Fruit fly (Drosophila melanogaster) whole organism, embryonic: ENCODE results near the gene Peritrophin-15a.

ENCODE experiments used
- Adf1 ChIP-seq: fragments of 200-800 bp; sonication (Bioruptor generic); IDR thresholded peaks from 2 replicates; pipeline ENCODE4 v1.3.6; 2022; ENCODE audit warnings: missing biosample characterization, missing genetic modification characterization
- Asciz ChIP-seq: fragments of 200-800 bp; sonication (Bioruptor generic); optimal IDR thresholded peaks from 2 replicates; lab custom pipeline; 2017; ENCODE audit warnings: missing biosample characterization, mild to moderate bottlenecking, missing genetic modification characterization, missing genetic modification reagents
- CG10543 ChIP-seq: fragments of 200-800 bp; sonication (Bioruptor generic); optimal IDR thresholded peaks from 3 replicates; lab custom pipeline; 2017; ENCODE audit warnings: missing biosample characterization, mild to moderate bottlenecking, missing genetic modification characterization, moderate library complexity
- CG11560 ChIP-seq: fragments of 200-800 bp; sonication (Bioruptor generic); IDR thresholded peaks from 3 replicates; pipeline ENCODE4 v1.3.6; 2022; ENCODE audit warnings: missing biosample characterization, missing genetic modification characterization
- CG12219 ChIP-seq: fragments of 200-800 bp; sonication (Bioruptor generic); optimal IDR thresholded peaks from 3 replicates; lab custom pipeline; 2018; ENCODE audit warnings: missing biosample characterization, mild to moderate bottlenecking, missing genetic modification characterization
- CG13296 ChIP-seq: fragments of 200-800 bp; sonication (Bioruptor generic); optimal IDR thresholded peaks from 3 replicates; lab custom pipeline; 2018; ENCODE audit warnings: missing biosample characterization, mild to moderate bottlenecking, missing genetic modification characterization
- CG14050 ChIP-seq: fragments of 200-800 bp; sonication (Bioruptor generic); IDR thresholded peaks from 3 replicates; pipeline ENCODE4 v1.3.6; 2022; ENCODE audit warnings: missing biosample characterization, missing genetic modification characterization
- CG17829 ChIP-seq: fragments of 200-800 bp; optimal IDR thresholded peaks from 2 replicates; lab custom pipeline; 2019; ENCODE audit warnings: missing biosample characterization, mild to moderate bottlenecking, missing genetic modification characterization, moderate library complexity
- CG18619 ChIP-seq: fragments of 200-800 bp; sonication (Bioruptor generic); optimal IDR thresholded peaks from 3 replicates; lab custom pipeline; 2017; ENCODE audit warnings: missing biosample characterization, mild to moderate bottlenecking, missing genetic modification characterization
- CG2120 ChIP-seq: fragments of 200-800 bp; sonication (Bioruptor generic); optimal IDR thresholded peaks from 3 replicates; lab custom pipeline; 2016; ENCODE audit warnings: missing biosample characterization, missing genetic modification characterization
- CG30403 ChIP-seq: fragments of 200-800 bp; sonication (Bioruptor generic); optimal IDR thresholded peaks from 3 replicates; lab custom pipeline; 2016; ENCODE audit warnings: missing biosample characterization, missing genetic modification characterization
- CG30431 ChIP-seq: fragments of 200-800 bp; sonication (Bioruptor generic); optimal IDR thresholded peaks from 2 replicates; lab custom pipeline; 2017; ENCODE audit warnings: missing biosample characterization, missing genetic modification characterization
- CG3407 ChIP-seq: fragments of 200-800 bp; sonication (Bioruptor generic); optimal IDR thresholded peaks from 2 replicates; lab custom pipeline; 2018; ENCODE audit warnings: missing biosample characterization, mild to moderate bottlenecking, missing genetic modification characterization
- CG4424 ChIP-seq: fragments of 200-800 bp; sonication (Bioruptor generic); optimal IDR thresholded peaks from 3 replicates; lab custom pipeline; 2016; ENCODE audit warnings: missing biosample characterization, missing genetic modification characterization
- CG4730 ChIP-seq: fragments of 200-800 bp; sonication (Bioruptor generic); IDR thresholded peaks from 2 replicates; pipeline ENCODE4 v1.3.6; 2022; ENCODE audit warnings: missing biosample characterization, missing genetic modification characterization
- CG4820 ChIP-seq: fragments of 200-800 bp; sonication (Bioruptor generic); optimal IDR thresholded peaks from 3 replicates; lab custom pipeline; 2016; ENCODE audit warnings: missing biosample characterization, missing genetic modification characterization
- CG6813 ChIP-seq: fragments of 200-800 bp; sonication (Bioruptor generic); optimal IDR thresholded peaks from 2 replicates; lab custom pipeline; 2017; ENCODE audit warnings: missing biosample characterization, missing genetic modification characterization, mild to moderate bottlenecking, moderate library complexity, missing genetic modification reagents
- CG7839 ChIP-seq: fragments of 200-800 bp; sonication (Bioruptor generic); optimal IDR thresholded peaks from 3 replicates; lab custom pipeline; 2018; ENCODE audit warnings: missing biosample characterization, mild to moderate bottlenecking, missing genetic modification characterization, moderate library complexity
- CG7987 ChIP-seq: fragments of 200-800 bp; sonication (Bioruptor generic); optimal IDR thresholded peaks from 2 replicates; lab custom pipeline; 2018; ENCODE audit warnings: missing biosample characterization, mild to moderate bottlenecking, missing genetic modification characterization, moderate library complexity
- CG9932 ChIP-seq: fragments of 200-800 bp; sonication (Bioruptor generic); IDR thresholded peaks from 2 replicates; pipeline ENCODE4 v1.3.6; 2022; ENCODE audit warnings: missing biosample characterization, missing genetic modification characterization
- D ChIP-seq, 2 experiments: fragments of 200-800 bp in 1 of 2; fragments of >200 bp in 1 of 2; sonication (Bioruptor generic) in 1 of 2; optimal IDR thresholded peaks; 2 replicates in 1 of 2; 3 replicates in 1 of 2; lab custom pipeline; 2017; ENCODE audit warnings: mild to moderate bottlenecking in 1 of 2, missing biosample characterization in 1 of 2, missing genetic modification characterization in 1 of 2, missing genetic modification reagents in 1 of 2
- Dbx ChIP-seq: fragments of 200-800 bp; sonication (Bioruptor generic); IDR thresholded peaks from 3 replicates; pipeline ENCODE4 v1.3.6; 2022; ENCODE audit warnings: missing biosample characterization, missing genetic modification characterization
- Dref ChIP-seq: fragments of 200-800 bp; sonication (Bioruptor generic); IDR thresholded peaks from 2 replicates; pipeline ENCODE4 v1.3.6; 2022; ENCODE audit warnings: missing biosample characterization, missing genetic modification characterization
- Eip74EF ChIP-seq, 2 experiments: fragments of 200-800 bp in 1 of 2; fragments of >200 bp in 1 of 2; sonication (Bioruptor generic) in 1 of 2; optimal IDR thresholded peaks; 2 replicates each; lab custom pipeline; 2017 to 2019; ENCODE audit warnings: missing biosample characterization in 2 of 2, missing genetic modification characterization in 2 of 2, mild to moderate bottlenecking in 1 of 2, moderate library complexity in 1 of 2
- Fer3 ChIP-seq: fragments of 200-800 bp; sonication (Bioruptor generic); optimal IDR thresholded peaks from 2 replicates; lab custom pipeline; 2018; ENCODE audit warnings: missing biosample characterization, mild to moderate bottlenecking, missing genetic modification characterization, moderate library complexity
- H15 ChIP-seq: fragments of 200-800 bp; sonication (Bioruptor generic); IDR thresholded peaks from 3 replicates; pipeline ENCODE4 v1.3.6; 2022; ENCODE audit warnings: missing biosample characterization, missing genetic modification characterization
- Hand ChIP-seq: fragments of 200-800 bp; sonication (Bioruptor generic); optimal IDR thresholded peaks from 2 replicates; lab custom pipeline; 2017; ENCODE audit warnings: mild to moderate bottlenecking, missing biosample characterization, missing genetic modification reagents, missing genetic modification characterization
- Hey ChIP-seq: fragments of 200-800 bp; sonication (Bioruptor generic); optimal IDR thresholded peaks from 3 replicates; lab custom pipeline; 2018; ENCODE audit warnings: missing biosample characterization, mild to moderate bottlenecking, missing genetic modification characterization
- Lpt ChIP-seq: fragments of >200 bp; optimal IDR thresholded peaks from 2 replicates; lab custom pipeline; 2018; ENCODE audit warnings: missing biosample characterization, missing genetic modification characterization
- MTF-1 ChIP-seq: fragments of 200-800 bp; sonication (Bioruptor generic); optimal IDR thresholded peaks from 2 replicates; lab custom pipeline; 2018; ENCODE audit warnings: missing biosample characterization, mild to moderate bottlenecking, missing genetic modification characterization, borderline replicate concordance
- NFAT ChIP-seq: fragments of 200-800 bp; sonication (Bioruptor generic); IDR thresholded peaks from 2 replicates; pipeline ENCODE4 v1.3.6; 2022; ENCODE audit warnings: missing biosample characterization, missing genetic modification characterization
- Vsx1 ChIP-seq: fragments of 200-800 bp; sonication (Bioruptor generic); optimal IDR thresholded peaks from 2 replicates; lab custom pipeline; 2017; ENCODE audit warnings: missing biosample characterization, mild to moderate bottlenecking, missing genetic modification characterization, missing genetic modification reagents
- ac ChIP-seq: fragments of 200-800 bp; sonication (Bioruptor generic); optimal IDR thresholded peaks from 3 replicates; lab custom pipeline; 2017; ENCODE audit warnings: missing biosample characterization, mild to moderate bottlenecking, missing genetic modification characterization
- chinmo ChIP-seq: fragments of 200-800 bp; sonication (Bioruptor generic); IDR thresholded peaks from 4 replicates; pipeline ENCODE4 v1.3.6; 2022; ENCODE audit warnings: missing biosample characterization, missing genetic modification characterization; ENCODE audit not compliant: partially characterized antibody
- crc ChIP-seq: fragments of 200-800 bp; sonication (Bioruptor generic); optimal IDR thresholded peaks from 2 replicates; lab custom pipeline; 2016; ENCODE audit warnings: missing biosample characterization, missing genetic modification characterization
- crp ChIP-seq, 2 experiments: fragments of 200-800 bp; sonication (Bioruptor generic); optimal IDR thresholded peaks; 2 replicates in 1 of 2; 3 replicates in 1 of 2; lab custom pipeline; 2017; ENCODE audit warnings: missing biosample characterization in 2 of 2, missing genetic modification characterization in 2 of 2, mild to moderate bottlenecking in 1 of 2, moderate library complexity in 1 of 2
- gem ChIP-seq: fragments of 200-800 bp; sonication (Bioruptor generic); optimal IDR thresholded peaks from 2 replicates; lab custom pipeline; 2019; ENCODE audit warnings: missing biosample characterization, mild to moderate bottlenecking, missing genetic modification characterization, moderate library complexity
- grn ChIP-seq: fragments of 200-800 bp; sonication (Bioruptor generic); optimal IDR thresholded peaks from 3 replicates; lab custom pipeline; 2017; ENCODE audit warnings: missing biosample characterization, missing genetic modification characterization
- gsb-n ChIP-seq: fragments of 200-800 bp; sonication (Bioruptor generic); optimal IDR thresholded peaks from 3 replicates; lab custom pipeline; 2018; ENCODE audit warnings: missing biosample characterization, mild to moderate bottlenecking, missing genetic modification characterization
- ham ChIP-seq: fragments of 200-800 bp; sonication (Bioruptor generic); IDR thresholded peaks from 2 replicates; pipeline ENCODE4 v1.3.6; 2022; ENCODE audit warnings: missing biosample characterization, missing genetic modification characterization
- her ChIP-seq: fragments of 200-800 bp; sonication (Bioruptor generic); optimal IDR thresholded peaks from 2 replicates; lab custom pipeline; 2016; ENCODE audit warnings: missing biosample characterization, missing genetic modification characterization
- luna ChIP-seq: fragments of 200-800 bp; sonication (Bioruptor generic); optimal IDR thresholded peaks from 2 replicates; lab custom pipeline; 2016; ENCODE audit warnings: missing biosample characterization, missing genetic modification characterization
- maf-S ChIP-seq: fragments of 200-800 bp; sonication (Bioruptor generic); optimal IDR thresholded peaks from 2 replicates; lab custom pipeline; 2016; ENCODE audit warnings: missing biosample characterization, missing genetic modification characterization
- mam ChIP-seq: fragments of 200-800 bp; sonication (Bioruptor generic); optimal IDR thresholded peaks from 3 replicates; lab custom pipeline; 2016; ENCODE audit warnings: missing biosample characterization, missing genetic modification characterization
- rib ChIP-seq: fragments of 200-800 bp; sonication (Bioruptor generic); IDR thresholded peaks from 2 replicates; pipeline ENCODE4 v1.3.6; 2022; ENCODE audit warnings: missing biosample characterization, missing genetic modification characterization
- slou ChIP-seq: fragments of 200-800 bp; sonication (Bioruptor generic); optimal IDR thresholded peaks from 3 replicates; lab custom pipeline; 2016; ENCODE audit warnings: missing biosample characterization, missing genetic modification characterization
- toy ChIP-seq: fragments of 200-800 bp; sonication (Bioruptor generic); IDR thresholded peaks from 2 replicates; pipeline ENCODE4 v1.3.6; 2022; ENCODE audit warnings: missing biosample characterization, missing genetic modification characterization
- tup ChIP-seq: fragments of 200-800 bp; sonication (Bioruptor generic); optimal IDR thresholded peaks from 2 replicates; lab custom pipeline; 2016; ENCODE audit warnings: missing biosample characterization, mild to moderate bottlenecking, missing genetic modification characterization, moderate library complexity
- unpg ChIP-seq: fragments of 200-800 bp; sonication (Bioruptor generic); optimal IDR thresholded peaks from 3 replicates; lab custom pipeline; 2018; ENCODE audit warnings: missing biosample characterization, mild to moderate bottlenecking, missing genetic modification characterization, moderate library complexity

Peritrophin-15a gene

dm6 chr2L:8350560-8351171 lies 45.2 kb downstream of the Peritrophin-15a start (continued):
- no peak for TF ChIP-seq NFAT (GFP tag; lab: Robert Waterston, UW)
- peak; percentile 52 for TF ChIP-seq Hand (GFP tag; lab: Kevin White, UChicago)
- no peak for TF ChIP-seq CG4424 (GFP tag; lab: Kevin White, UChicago)
- no peak for TF ChIP-seq CG30403 (GFP tag; lab: Kevin White, UChicago)
- TF ChIP-seq rib (GFP tag; lab: Robert Waterston, UW) = peak; percentile 33; the same call in 1 of the 2 replicates
- peak; percentile 74 for TF ChIP-seq grn
- TF ChIP-seq chinmo (GFP tag; lab: Robert Waterston, UW) = no peak
- no peak for TF ChIP-seq Adf1 (GFP tag; lab: Robert Waterston, UW)
- TF ChIP-seq CG4730 (GFP tag; lab: Robert Waterston, UW) = peak; percentile 6; the same call in 1 of the 2 replicates
- peak; percentile 27 for TF ChIP-seq CG7839 (tag; lab: Kevin White, UChicago)
- TF ChIP-seq Lpt (GFP tag; lab: Kevin White, UChicago) = no peak
- TF ChIP-seq CG18619 = peak; percentile 8
- peak; percentile 39 for TF ChIP-seq CG12219 (GFP tag; lab: Kevin White, UChicago)
- TF ChIP-seq gsb-n = no peak
- TF ChIP-seq crp (GFP tag; optimal IDR thresholded peaks at IDR 0.05; lab: Kevin White, UChicago) = no peak
- TF ChIP-seq mam (GFP tag; lab: Kevin White, UChicago) = no peak
- no peak for TF ChIP-seq CG30431 (GFP tag; lab: Kevin White, UChicago)
- peak; percentile 74 for TF ChIP-seq CG13296 (GFP tag; lab: Kevin White, UChicago)
- no peak for TF ChIP-seq toy
- TF ChIP-seq Dref (GFP tag; lab: Robert Waterston, UW) = no peak
- TF ChIP-seq CG4820 (GFP tag; lab: Kevin White, UChicago) = no peak
- peak; percentile 41 for TF ChIP-seq MTF-1 (GFP tag; lab: Kevin White, UChicago)
- peak; percentile 51 for TF ChIP-seq Vsx1 (GFP tag; lab: Kevin White, UChicago)
- no peak for TF ChIP-seq crc (GFP tag; lab: Kevin White, UChicago)
- no peak for TF ChIP-seq CG17829 (tag; lab: Kevin White, UChicago)
- no peak for TF ChIP-seq ac (GFP tag; lab: Kevin White, UChicago)
- TF ChIP-seq maf-S (GFP tag; lab: Kevin White, UChicago) = no peak
- peak; percentile 39 for TF ChIP-seq Asciz (GFP tag; lab: Kevin White, UChicago)
- TF ChIP-seq her (GFP tag; lab: Kevin White, UChicago) = peak; percentile 28
- TF ChIP-seq CG3407 = peak; percentile 32
- peak; percentile 31 for TF ChIP-seq Hey
- TF ChIP-seq slou (GFP tag; lab: Kevin White, UChicago) = no peak
- TF ChIP-seq luna (GFP tag; lab: Kevin White, UChicago) = peak; percentile 35
- no peak; the same call in 2 of the 3 replicates for TF ChIP-seq CG14050 (GFP tag; lab: Robert Waterston, UW)
- TF ChIP-seq Fer3 (tag; lab: Kevin White, UChicago) = peak; percentile 54
- peak; percentile 44 for TF ChIP-seq CG7987 (GFP tag; lab: Kevin White, UChicago)
- TF ChIP-seq CG2120 (GFP tag; lab: Kevin White, UChicago) = peak; percentile 36
- TF ChIP-seq tup = no peak
- no peak for TF ChIP-seq D (optimal IDR thresholded peaks at IDR 0.05; lab: Kevin White, UChicago)
- TF ChIP-seq D (GFP tag; optimal IDR thresholded peaks at IDR 0.05; lab: Kevin White, UChicago) = no peak
- TF ChIP-seq ham (GFP tag; lab: Robert Waterston, UW) = no peak
- TF ChIP-seq CG9932 (GFP tag; lab: Robert Waterston, UW) = no peak
- peak; percentile 36 for TF ChIP-seq CG6813
- TF ChIP-seq CG11560 (tag; lab: Robert Waterston, UW) = no peak
- TF ChIP-seq H15 = no peak
- peak; percentile 46 for TF ChIP-seq unpg
- TF ChIP-seq Dbx (GFP tag; lab: Robert Waterston, UW) = peak; percentile 25; the same call in 1 of the 3 replicates
- TF ChIP-seq CG10543 (GFP tag; lab: Kevin White, UChicago) = peak; percentile 51
- TF ChIP-seq Eip74EF (GFP tag; optimal IDR thresholded peaks at IDR 0.05; lab: Kevin White, UChicago) = peak in 1 of 2 experiments; percentile 23
- TF ChIP-seq gem = peak; percentile 50
